Fruit fly (Drosophila melanogaster) whole organism, embryonic: Measurements from ENCODE around the gene MED22.

Experiments
- Aef1 ChIP-seq: fragments of 200-800 bp; sonication (Bioruptor generic); IDR thresholded peaks from 3 replicates; pipeline ENCODE4 v1.3.6; 2022; ENCODE audit warnings: missing biosample characterization, missing genetic modification characterization
- CG11504 ChIP-seq: fragments of 200-800 bp; sonication (Bioruptor generic); optimal IDR thresholded peaks from 3 replicates; lab custom pipeline; 2019; ENCODE audit warnings: missing biosample characterization, mild to moderate bottlenecking, missing genetic modification characterization, moderate library complexity
- CG11560 ChIP-seq: fragments of 200-800 bp; sonication (Bioruptor generic); IDR thresholded peaks from 3 replicates; pipeline ENCODE4 v1.3.6; 2022; ENCODE audit warnings: missing biosample characterization, missing genetic modification characterization
- CG14441 ChIP-seq: fragments of 200-800 bp; sonication (Bioruptor generic); IDR thresholded peaks from 2 replicates; pipeline ENCODE4 v1.3.6; 2022; ENCODE audit warnings: missing biosample characterization, missing genetic modification characterization
- CG14965 ChIP-seq: fragments of 200-800 bp; sonication (Bioruptor generic); optimal IDR thresholded peaks from 2 replicates; lab custom pipeline; 2016; ENCODE audit warnings: missing biosample characterization, missing genetic modification characterization, borderline replicate concordance
- CG15514 ChIP-seq: fragments of 200-800 bp; sonication (Bioruptor generic); optimal IDR thresholded peaks from 3 replicates; lab custom pipeline; 2017; ENCODE audit warnings: missing biosample characterization, missing genetic modification characterization, mild to moderate bottlenecking, moderate library complexity, missing genetic modification reagents
- CG1647 ChIP-seq: fragments of 200-800 bp; sonication (Bioruptor generic); optimal IDR thresholded peaks from 3 replicates; lab custom pipeline; 2016; ENCODE audit warnings: missing biosample characterization, missing genetic modification characterization
- CG17328 ChIP-seq: fragments of 200-800 bp; sonication (Bioruptor generic); IDR thresholded peaks from 2 replicates; pipeline ENCODE4 v1.3.6; 2022; ENCODE audit warnings: missing biosample characterization, missing genetic modification characterization
- CG17359 ChIP-seq: fragments of 200-800 bp; sonication (Bioruptor generic); optimal IDR thresholded peaks from 3 replicates; lab custom pipeline; 2018; ENCODE audit warnings: missing biosample characterization, mild to moderate bottlenecking, missing genetic modification characterization, moderate library complexity
- CG17361 ChIP-seq: fragments of 200-800 bp; sonication (Bioruptor generic); IDR thresholded peaks from 3 replicates; pipeline ENCODE4 v1.3.6; 2022; ENCODE audit warnings: missing biosample characterization, missing genetic modification characterization
- CG18764 ChIP-seq: fragments of 200-800 bp; sonication (Bioruptor generic); optimal IDR thresholded peaks from 3 replicates; lab custom pipeline; 2016; ENCODE audit warnings: missing biosample characterization, missing genetic modification characterization
- CG3281 ChIP-seq: fragments of 200-800 bp; sonication (Bioruptor generic); optimal IDR thresholded peaks from 3 replicates; lab custom pipeline; 2017; ENCODE audit warnings: missing biosample characterization, mild to moderate bottlenecking, missing genetic modification characterization
- CG3847 ChIP-seq: fragments of 200-800 bp; sonication (Bioruptor generic); IDR thresholded peaks from 2 replicates; pipeline ENCODE4 v1.3.6; 2022; ENCODE audit warnings: missing biosample characterization, missing genetic modification characterization
- CG7786 ChIP-seq: fragments of 200-800 bp; sonication (Bioruptor generic); optimal IDR thresholded peaks from 2 replicates; lab custom pipeline; 2016; ENCODE audit warnings: missing biosample characterization, missing genetic modification characterization
- CG8089 ChIP-seq: fragments of 200-800 bp; sonication (Bioruptor generic); optimal IDR thresholded peaks from 3 replicates; lab custom pipeline; 2016; ENCODE audit warnings: missing biosample characterization, missing genetic modification characterization
- CG8388 ChIP-seq: fragments of 200-800 bp; sonication (Bioruptor generic); optimal IDR thresholded peaks from 2 replicates; lab custom pipeline; 2019; ENCODE audit warnings: missing biosample characterization, mild to moderate bottlenecking, missing genetic modification characterization, moderate library complexity
- CG9437 ChIP-seq: fragments of 200-800 bp; sonication (Bioruptor generic); optimal IDR thresholded peaks from 2 replicates; lab custom pipeline; 2018; ENCODE audit warnings: missing biosample characterization, mild to moderate bottlenecking, missing genetic modification characterization
- CrebB ChIP-seq: fragments of 200-800 bp; sonication (Bioruptor generic); optimal IDR thresholded peaks from 3 replicates; lab custom pipeline; 2018; ENCODE audit warnings: missing biosample characterization, mild to moderate bottlenecking, missing genetic modification characterization
- D19A ChIP-seq: fragments of 200-800 bp; optimal IDR thresholded peaks from 3 replicates; lab custom pipeline; 2019; ENCODE audit warnings: missing biosample characterization, mild to moderate bottlenecking, missing genetic modification characterization, moderate library complexity
- Deaf1 ChIP-seq: fragments of 200-800 bp; optimal IDR thresholded peaks from 3 replicates; lab custom pipeline; 2019; ENCODE audit warnings: missing biosample characterization, mild to moderate bottlenecking, missing genetic modification characterization, moderate library complexity
- Dek ChIP-seq: fragments of 200-800 bp; sonication (Bioruptor generic); optimal IDR thresholded peaks from 3 replicates; lab custom pipeline; 2019; ENCODE audit warnings: missing biosample characterization, mild to moderate bottlenecking, missing genetic modification characterization, moderate library complexity
- Dip3 ChIP-seq: fragments of 200-800 bp; sonication (Bioruptor generic); optimal IDR thresholded peaks from 3 replicates; lab custom pipeline; 2016; ENCODE audit warnings: missing biosample characterization, missing genetic modification characterization
- Hey ChIP-seq: fragments of 200-800 bp; sonication (Bioruptor generic); optimal IDR thresholded peaks from 3 replicates; lab custom pipeline; 2018; ENCODE audit warnings: missing biosample characterization, mild to moderate bottlenecking, missing genetic modification characterization
- HmgZ ChIP-seq: fragments of 200-800 bp; sonication (Bioruptor generic); optimal IDR thresholded peaks from 2 replicates; lab custom pipeline; 2018; ENCODE audit warnings: missing biosample characterization, mild to moderate bottlenecking, missing genetic modification characterization
- Hsf ChIP-seq: fragments of 200-800 bp; sonication (Bioruptor generic); optimal IDR thresholded peaks from 3 replicates; lab custom pipeline; 2016; ENCODE audit warnings: missing biosample characterization, missing genetic modification characterization
- MTF-1 ChIP-seq: fragments of 200-800 bp; sonication (Bioruptor generic); optimal IDR thresholded peaks from 2 replicates; lab custom pipeline; 2018; ENCODE audit warnings: missing biosample characterization, mild to moderate bottlenecking, missing genetic modification characterization, borderline replicate concordance
- Med ChIP-seq: fragments of 200-800 bp; sonication (Bioruptor generic); peaks from one replicate; lab custom pipeline; 2016; ENCODE audit warnings: missing biosample characterization, missing genetic modification characterization, mild to moderate bottlenecking, inconsistent platforms, moderate library complexity
- Nf-YB ChIP-seq: fragments of 200-800 bp; sonication (Bioruptor generic); optimal IDR thresholded peaks from 3 replicates; lab custom pipeline; 2019; ENCODE audit warnings: missing biosample characterization, mild to moderate bottlenecking, missing genetic modification characterization, moderate library complexity
- PHDP ChIP-seq: fragments of 200-800 bp; sonication (Bioruptor generic); optimal IDR thresholded peaks from 3 replicates; lab custom pipeline; 2018; ENCODE audit warnings: missing biosample characterization, mild to moderate bottlenecking, missing genetic modification characterization, moderate library complexity
- Rfx ChIP-seq: fragments of 200-800 bp; sonication (Bioruptor generic); IDR thresholded peaks from 2 replicates; pipeline ENCODE4 v1.3.6; 2022; ENCODE audit warnings: missing biosample characterization, missing genetic modification characterization
- Sox102F ChIP-seq: fragments of 200-800 bp; sonication (Bioruptor generic); optimal IDR thresholded peaks from 2 replicates; lab custom pipeline; 2018; ENCODE audit warnings: missing biosample characterization, mild to moderate bottlenecking, missing genetic modification characterization, moderate library complexity
- Xbp1 ChIP-seq: fragments of 200-800 bp; sonication (Bioruptor generic); optimal IDR thresholded peaks from 3 replicates; lab custom pipeline; 2016; ENCODE audit warnings: missing biosample characterization, mild to moderate bottlenecking, missing genetic modification characterization
- amos ChIP-seq: fragments of 200-800 bp; sonication (Bioruptor generic); IDR thresholded peaks from 2 replicates; pipeline ENCODE4 v1.3.6; 2022; ENCODE audit warnings: missing biosample characterization, missing genetic modification characterization; ENCODE audit not compliant: partially characterized antibody
- caup ChIP-seq: fragments of 200-800 bp; sonication (Bioruptor generic); optimal IDR thresholded peaks from 3 replicates; lab custom pipeline; 2017; ENCODE audit warnings: missing biosample characterization, mild to moderate bottlenecking, missing genetic modification characterization, moderate library complexity; ENCODE audit not compliant: severe bottlenecking
- cwo ChIP-seq: fragments of 200-800 bp; sonication (Bioruptor generic); optimal IDR thresholded peaks from 3 replicates; lab custom pipeline; 2017; ENCODE audit warnings: missing biosample characterization, missing genetic modification characterization, mild to moderate bottlenecking, moderate library complexity, missing genetic modification reagents
- da ChIP-seq: fragments of 200-800 bp; sonication (Bioruptor generic); optimal IDR thresholded peaks from 2 replicates; lab custom pipeline; 2016; ENCODE audit warnings: missing biosample characterization, missing genetic modification characterization
- dimm ChIP-seq: fragments of 200-800 bp; sonication (Bioruptor generic); IDR thresholded peaks from 2 replicates; pipeline ENCODE4 v1.3.6; 2022; ENCODE audit warnings: missing biosample characterization, missing genetic modification characterization
- dpn ChIP-seq, 2 experiments: fragments of 200-800 bp; sonication (Bioruptor generic); optimal IDR thresholded peaks; 3 replicates each; lab custom pipeline; 2016; ENCODE audit warnings: missing biosample characterization in 2 of 2, missing genetic modification characterization in 2 of 2
- esg ChIP-seq: fragments of 200-800 bp; sonication (Bioruptor generic); conservative IDR thresholded peaks from 2 replicates; pipeline ENCODE4 v1.3.6; 2022; ENCODE audit warnings: missing biosample characterization, missing genetic modification characterization
- ewg ChIP-seq: fragments of 200-800 bp; sonication (Bioruptor generic); optimal IDR thresholded peaks from 3 replicates; lab custom pipeline; 2017; ENCODE audit warnings: mild to moderate bottlenecking, missing biosample characterization, missing genetic modification reagents, missing genetic modification characterization
- fd96Cb ChIP-seq: fragments of 200-800 bp; sonication (Bioruptor generic); optimal IDR thresholded peaks from 2 replicates; lab custom pipeline; 2018; ENCODE audit warnings: missing biosample characterization, mild to moderate bottlenecking, missing genetic modification characterization, moderate library complexity
- ind ChIP-seq: fragments of 200-800 bp; sonication (Bioruptor generic); optimal IDR thresholded peaks from 3 replicates; lab custom pipeline; 2016; ENCODE audit warnings: missing biosample characterization, missing genetic modification characterization
- lilli ChIP-seq: fragments of 200-800 bp; sonication (Bioruptor generic); optimal IDR thresholded peaks from 3 replicates; lab custom pipeline; 2016; ENCODE audit warnings: missing biosample characterization, missing genetic modification characterization
- mam ChIP-seq: fragments of 200-800 bp; sonication (Bioruptor generic); optimal IDR thresholded peaks from 3 replicates; lab custom pipeline; 2016; ENCODE audit warnings: missing biosample characterization, missing genetic modification characterization
- peb ChIP-seq: fragments of 200-800 bp; sonication (Bioruptor generic); IDR thresholded peaks from 2 replicates; pipeline ENCODE4 v1.3.6; 2022; ENCODE audit warnings: missing biosample characterization, missing genetic modification characterization
- pum ChIP-seq: fragments of 200-800 bp; sonication (Bioruptor generic); optimal IDR thresholded peaks from 2 replicates; lab custom pipeline; 2016; ENCODE audit warnings: missing biosample characterization, missing genetic modification characterization
- shn ChIP-seq: fragments of 200-800 bp; sonication (Bioruptor generic); optimal IDR thresholded peaks from 3 replicates; lab custom pipeline; 2016; ENCODE audit warnings: missing biosample characterization, missing genetic modification characterization
- sisA ChIP-seq: fragments of 200-800 bp; sonication (Bioruptor generic); IDR thresholded peaks from 2 replicates; pipeline ENCODE4 v1.3.6; 2022; ENCODE audit warnings: missing biosample characterization, missing genetic modification characterization
- ssp ChIP-seq: fragments of 200-800 bp; sonication (Bioruptor generic); IDR thresholded peaks from 2 replicates; pipeline ENCODE4 v1.3.6; 2022; ENCODE audit warnings: missing biosample characterization, missing genetic modification characterization
- tx ChIP-seq: fragments of 200-800 bp; sonication (Bioruptor generic); optimal IDR thresholded peaks from 2 replicates; lab custom pipeline; 2016; ENCODE audit warnings: missing biosample characterization, missing genetic modification characterization

MED22 gene

DNA sequence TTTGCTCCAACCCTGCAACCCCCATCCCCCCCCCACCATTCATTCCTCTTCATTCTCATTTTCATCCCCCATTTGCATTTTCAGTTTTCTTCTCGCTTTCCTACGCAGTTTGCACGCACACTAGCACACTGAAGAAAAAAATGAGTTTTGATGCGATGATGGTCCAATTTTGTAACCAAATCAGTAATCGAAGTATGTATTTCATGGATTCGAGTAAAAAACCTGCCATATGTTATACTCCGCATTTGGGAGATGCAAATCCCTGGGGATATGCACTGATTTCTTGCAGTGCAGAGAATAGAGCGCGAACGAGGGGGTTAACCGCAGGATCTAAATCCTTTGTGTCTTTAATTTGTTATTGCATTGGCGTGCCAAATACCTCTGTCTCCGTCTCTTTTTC, 27.9 kb downstream of the MED22 start (continued):
- TF ChIP-seq CG7786: peak; percentile 45
- peak; percentile 8 for TF ChIP-seq HmgZ (tag; lab: Kevin White, UChicago)
- peak; percentile 60 for TF ChIP-seq PHDP (tag; lab: Kevin White, UChicago)
- peak; percentile 51 for TF ChIP-seq D19A
- TF ChIP-seq cwo (GFP tag; lab: Kevin White, UChicago): peak; percentile 32
- TF ChIP-seq CG15514 (GFP tag; lab: Kevin White, UChicago): peak; percentile 41
- TF ChIP-seq Dek (tag; lab: Kevin White, UChicago): peak; percentile 46
- peak; percentile 64 for TF ChIP-seq esg (GFP tag; lab: Robert Waterston, UW)
- TF ChIP-seq da (GFP tag; lab: Kevin White, UChicago): no peak
- peak; percentile 93 for TF ChIP-seq Med
- TF ChIP-seq CG17359 (tag; lab: Kevin White, UChicago): peak; percentile 65
- TF ChIP-seq pum (GFP tag; lab: Kevin White, UChicago): peak; percentile 51
- TF ChIP-seq amos: no peak
- TF ChIP-seq MTF-1: peak; percentile 3
- TF ChIP-seq Aef1 (GFP tag; lab: Robert Waterston, UW): peak; percentile 59; the same call in 2 of the 3 replicates
- TF ChIP-seq dimm (GFP tag; lab: Robert Waterston, UW): 0 out of 2 replicates have a peak, but pooled peaks have one; percentile 19
- TF ChIP-seq Sox102F (GFP tag; lab: Kevin White, UChicago): peak; percentile 70
- TF ChIP-seq Hsf (GFP tag; lab: Kevin White, UChicago): peak; percentile 60
- no peak for TF ChIP-seq CG14965 (GFP tag; lab: Kevin White, UChicago)
- TF ChIP-seq Nf-YB: peak; percentile 17
- peak; percentile 58 to 73 for TF ChIP-seq dpn (GFP tag; optimal IDR thresholded peaks at IDR 0.05; lab: Kevin White, UChicago)
- TF ChIP-seq CG3281 (GFP tag; lab: Kevin White, UChicago): peak; percentile 40
- TF ChIP-seq CG8089 (GFP tag; lab: Kevin White, UChicago): peak; percentile 33
- TF ChIP-seq shn (GFP tag; lab: Kevin White, UChicago): peak; percentile 22
- TF ChIP-seq lilli: peak; percentile 62
- TF ChIP-seq caup: peak; percentile 53
- TF ChIP-seq CrebB (tag; lab: Kevin White, UChicago): peak; percentile 0
- TF ChIP-seq Deaf1 (tag; lab: Kevin White, UChicago): peak; percentile 15
- peak; percentile 28 for TF ChIP-seq Dip3 (GFP tag; lab: Kevin White, UChicago)
- TF ChIP-seq fd96Cb (tag; lab: Kevin White, UChicago): peak; percentile 61
- TF ChIP-seq ind (GFP tag; lab: Kevin White, UChicago): peak; percentile 66
- TF ChIP-seq Rfx (GFP tag; lab: Robert Waterston, UW): peak; percentile 71
- peak; percentile 53; the same call in 1 of the 3 replicates for TF ChIP-seq CG17361 (GFP tag; lab: Robert Waterston, UW)
- peak; percentile 34; the same call in 1 of the 2 replicates for TF ChIP-seq ssp (GFP tag; lab: Robert Waterston, UW)
- no peak for TF ChIP-seq CG9437
- TF ChIP-seq ewg (GFP tag; lab: Kevin White, UChicago): peak; percentile 37
- peak; percentile 27; the same call in 1 of the 2 replicates for TF ChIP-seq peb (GFP tag; lab: Robert Waterston, UW)
- peak; percentile 75 for TF ChIP-seq sisA (GFP tag; lab: Robert Waterston, UW)
- peak; percentile 63 for TF ChIP-seq CG14441 (GFP tag; lab: Robert Waterston, UW)
- no peak for TF ChIP-seq Hey (tag; lab: Kevin White, UChicago)
- peak; percentile 63 for TF ChIP-seq Xbp1 (GFP tag; lab: Kevin White, UChicago)
- peak; percentile 76 for TF ChIP-seq CG11504
- peak; percentile 13 for TF ChIP-seq CG1647 (GFP tag; lab: Kevin White, UChicago)
- peak; percentile 22 for TF ChIP-seq CG18764 (GFP tag; lab: Kevin White, UChicago)
- TF ChIP-seq CG3847: peak; percentile 48; the same call in 1 of the 2 replicates
- 0 out of 3 replicates have a peak, but pooled peaks have one; percentile 46 for TF ChIP-seq CG11560 (tag; lab: Robert Waterston, UW)
- TF ChIP-seq CG17328 (GFP tag; lab: Robert Waterston, UW): peak; percentile 56
- TF ChIP-seq mam (GFP tag; lab: Kevin White, UChicago): peak; percentile 56
- peak; percentile 37 for TF ChIP-seq tx (GFP tag; lab: Kevin White, UChicago)
- peak; percentile 41 for TF ChIP-seq CG8388 (GFP tag; lab: Kevin White, UChicago)
